Fruit fly (Drosophila melanogaster) whole organism, embryonic: ENCODE data around the gene CG8051.

Experiments
- Bgb ChIP-seq: fragments of 200-800 bp; sonication (Bioruptor generic); IDR thresholded peaks from 2 replicates; pipeline ENCODE4 v1.3.6; 2022; ENCODE audit warnings: missing biosample characterization, missing genetic modification characterization; ENCODE audit not compliant: partially characterized antibody
- Blimp-1 ChIP-seq: fragments of 200-800 bp; sonication (Bioruptor generic); optimal IDR thresholded peaks from 3 replicates; lab custom pipeline; 2018; ENCODE audit warnings: missing biosample characterization, missing genetic modification characterization, mild to moderate bottlenecking, moderate library complexity, missing genetic modification reagents
- BtbVII ChIP-seq: fragments of 200-800 bp; sonication (Bioruptor generic); optimal IDR thresholded peaks from 3 replicates; lab custom pipeline; 2017; ENCODE audit warnings: missing biosample characterization, mild to moderate bottlenecking, missing genetic modification characterization
- CG10267 ChIP-seq: fragments of 200-800 bp; sonication (Bioruptor generic); optimal IDR thresholded peaks from 2 replicates; lab custom pipeline; 2018; ENCODE audit warnings: missing biosample characterization, mild to moderate bottlenecking, missing genetic modification characterization, moderate library complexity
- CG11504 ChIP-seq: fragments of 200-800 bp; sonication (Bioruptor generic); optimal IDR thresholded peaks from 3 replicates; lab custom pipeline; 2019; ENCODE audit warnings: missing biosample characterization, mild to moderate bottlenecking, missing genetic modification characterization, moderate library complexity
- CG13424 ChIP-seq: fragments of 200-800 bp; sonication (Bioruptor generic); optimal IDR thresholded peaks from 2 replicates; lab custom pipeline; 2019; ENCODE audit warnings: missing biosample characterization, mild to moderate bottlenecking, missing genetic modification characterization, moderate library complexity
- CG14441 ChIP-seq: fragments of 200-800 bp; sonication (Bioruptor generic); IDR thresholded peaks from 2 replicates; pipeline ENCODE4 v1.3.6; 2022; ENCODE audit warnings: missing biosample characterization, missing genetic modification characterization
- CG14710 ChIP-seq: fragments of 200-800 bp; sonication (Bioruptor generic); optimal IDR thresholded peaks from 3 replicates; lab custom pipeline; 2019; ENCODE audit warnings: missing biosample characterization, mild to moderate bottlenecking, missing genetic modification characterization, moderate library complexity
- CG15073 ChIP-seq: fragments of 200-800 bp; sonication (Bioruptor generic); optimal IDR thresholded peaks from 2 replicates; lab custom pipeline; 2016; ENCODE audit warnings: missing biosample characterization, missing genetic modification characterization
- CG1603 ChIP-seq: fragments of 200-800 bp; sonication (Bioruptor generic); optimal IDR thresholded peaks from 2 replicates; lab custom pipeline; 2019; ENCODE audit warnings: missing biosample characterization, mild to moderate bottlenecking, missing genetic modification characterization, moderate library complexity
- CG18619 ChIP-seq: fragments of 200-800 bp; sonication (Bioruptor generic); optimal IDR thresholded peaks from 3 replicates; lab custom pipeline; 2017; ENCODE audit warnings: missing biosample characterization, mild to moderate bottlenecking, missing genetic modification characterization
- CG2712 ChIP-seq: fragments of 200-800 bp; optimal IDR thresholded peaks from 3 replicates; lab custom pipeline; 2019; ENCODE audit warnings: missing biosample characterization, mild to moderate bottlenecking, missing genetic modification characterization, moderate library complexity
- CG4424 ChIP-seq: fragments of 200-800 bp; sonication (Bioruptor generic); optimal IDR thresholded peaks from 3 replicates; lab custom pipeline; 2016; ENCODE audit warnings: missing biosample characterization, missing genetic modification characterization
- CG5180 ChIP-seq: fragments of 200-800 bp; sonication (Bioruptor generic); optimal IDR thresholded peaks from 3 replicates; lab custom pipeline; 2017; ENCODE audit warnings: missing biosample characterization, missing genetic modification characterization, mild to moderate bottlenecking, moderate library complexity, missing genetic modification reagents
- CG6175 ChIP-seq: fragments of 200-800 bp; sonication (Bioruptor generic); IDR thresholded peaks from 3 replicates; pipeline ENCODE4 v1.3.6; 2022; ENCODE audit warnings: missing biosample characterization, missing genetic modification characterization
- CG8089 ChIP-seq: fragments of 200-800 bp; sonication (Bioruptor generic); optimal IDR thresholded peaks from 3 replicates; lab custom pipeline; 2016; ENCODE audit warnings: missing biosample characterization, missing genetic modification characterization
- Deaf1 ChIP-seq: fragments of 200-800 bp; optimal IDR thresholded peaks from 3 replicates; lab custom pipeline; 2019; ENCODE audit warnings: missing biosample characterization, mild to moderate bottlenecking, missing genetic modification characterization, moderate library complexity
- Drgx ChIP-seq: fragments of 200-800 bp; sonication (Bioruptor generic); IDR thresholded peaks from 2 replicates; pipeline ENCODE4 v1.3.6; 2022; ENCODE audit warnings: missing biosample characterization, missing genetic modification characterization
- Fer3 ChIP-seq: fragments of 200-800 bp; sonication (Bioruptor generic); optimal IDR thresholded peaks from 2 replicates; lab custom pipeline; 2018; ENCODE audit warnings: missing biosample characterization, mild to moderate bottlenecking, missing genetic modification characterization, moderate library complexity
- Hand ChIP-seq: fragments of 200-800 bp; sonication (Bioruptor generic); optimal IDR thresholded peaks from 2 replicates; lab custom pipeline; 2017; ENCODE audit warnings: mild to moderate bottlenecking, missing biosample characterization, missing genetic modification reagents, missing genetic modification characterization
- HmgZ ChIP-seq: fragments of 200-800 bp; sonication (Bioruptor generic); optimal IDR thresholded peaks from 2 replicates; lab custom pipeline; 2018; ENCODE audit warnings: missing biosample characterization, mild to moderate bottlenecking, missing genetic modification characterization
- Hr3 ChIP-seq: fragments of 200-800 bp; sonication (Bioruptor generic); optimal IDR thresholded peaks from 3 replicates; lab custom pipeline; 2016; ENCODE audit warnings: missing biosample characterization, missing genetic modification characterization
- Hr39 ChIP-seq: fragments of >200 bp; optimal IDR thresholded peaks from 2 replicates; lab custom pipeline; 2017
- Kr ChIP-seq: fragments of 200-800 bp; sonication (Bioruptor generic); optimal IDR thresholded peaks from 2 replicates; lab custom pipeline; 2017; ENCODE audit warnings: missing biosample characterization, mild to moderate bottlenecking, missing genetic modification characterization
- Lhr ChIP-seq: fragments of 200-800 bp; sonication (Bioruptor generic); optimal IDR thresholded peaks from 3 replicates; lab custom pipeline; 2017; ENCODE audit warnings: mild to moderate bottlenecking, missing biosample characterization, missing genetic modification reagents, missing genetic modification characterization
- Opbp ChIP-seq: fragments of 200-800 bp; sonication (Bioruptor generic); IDR thresholded peaks from 3 replicates; pipeline ENCODE4 v1.3.6; 2022; ENCODE audit warnings: missing biosample characterization, missing genetic modification characterization; ENCODE audit not compliant: partially characterized antibody
- PHDP ChIP-seq: fragments of 200-800 bp; sonication (Bioruptor generic); optimal IDR thresholded peaks from 3 replicates; lab custom pipeline; 2018; ENCODE audit warnings: missing biosample characterization, mild to moderate bottlenecking, missing genetic modification characterization, moderate library complexity
- ato ChIP-seq: fragments of 200-800 bp; sonication (Bioruptor generic); IDR thresholded peaks from 2 replicates; pipeline ENCODE4 v1.3.6; 2022; ENCODE audit warnings: missing biosample characterization, missing genetic modification characterization; ENCODE audit not compliant: partially characterized antibody
- bcd ChIP-seq: fragments of 200-800 bp; sonication (Bioruptor generic); optimal IDR thresholded peaks from 2 replicates; lab custom pipeline; 2017; ENCODE audit warnings: missing biosample characterization, mild to moderate bottlenecking, missing genetic modification characterization
- caup ChIP-seq: fragments of 200-800 bp; sonication (Bioruptor generic); optimal IDR thresholded peaks from 3 replicates; lab custom pipeline; 2017; ENCODE audit warnings: missing biosample characterization, mild to moderate bottlenecking, missing genetic modification characterization, moderate library complexity; ENCODE audit not compliant: severe bottlenecking
- chinmo ChIP-seq: fragments of 200-800 bp; sonication (Bioruptor generic); IDR thresholded peaks from 4 replicates; pipeline ENCODE4 v1.3.6; 2022; ENCODE audit warnings: missing biosample characterization, missing genetic modification characterization; ENCODE audit not compliant: partially characterized antibody
- cwo ChIP-seq: fragments of 200-800 bp; sonication (Bioruptor generic); optimal IDR thresholded peaks from 3 replicates; lab custom pipeline; 2017; ENCODE audit warnings: missing biosample characterization, missing genetic modification characterization, mild to moderate bottlenecking, moderate library complexity, missing genetic modification reagents
- dmrt11E ChIP-seq: fragments of 200-800 bp; sonication (Bioruptor generic); optimal IDR thresholded peaks from 3 replicates; lab custom pipeline; 2018; ENCODE audit warnings: missing biosample characterization, mild to moderate bottlenecking, missing genetic modification characterization, moderate library complexity
- emc ChIP-seq: fragments of 200-800 bp; sonication (Bioruptor generic); optimal IDR thresholded peaks from 2 replicates; lab custom pipeline; 2016; ENCODE audit warnings: missing biosample characterization, missing genetic modification characterization
- gcm ChIP-seq: fragments of 200-800 bp; sonication (Bioruptor generic); optimal IDR thresholded peaks from 2 replicates; lab custom pipeline; 2019; ENCODE audit warnings: missing biosample characterization, mild to moderate bottlenecking, missing genetic modification characterization, moderate library complexity
- hkb ChIP-seq, 2 experiments: fragments of 200-800 bp in 1 of 2; fragments of >200 bp in 1 of 2; sonication (Bioruptor generic) in 1 of 2; IDR thresholded peaks in 1 of 2; optimal IDR thresholded peaks in 1 of 2; 2 replicates each; pipeline versions ENCODE4 v1.3.6 to Lab custom; 2017 to 2022; ENCODE audit warnings: missing biosample characterization in 1 of 2, missing genetic modification characterization in 1 of 2
- jigr1 ChIP-seq: fragments of 200-800 bp; sonication (Bioruptor generic); IDR thresholded peaks from 3 replicates; pipeline ENCODE4 v1.3.6; 2022; ENCODE audit warnings: missing biosample characterization, missing genetic modification characterization
- ken ChIP-seq: fragments of 200-800 bp; sonication (Bioruptor generic); IDR thresholded peaks from 3 replicates; pipeline ENCODE4 v1.3.6; 2022; ENCODE audit warnings: missing biosample characterization, missing genetic modification characterization
- knrl ChIP-seq: fragments of 200-800 bp; sonication (Bioruptor generic); IDR thresholded peaks from 3 replicates; pipeline ENCODE4 v1.3.6; 2022; ENCODE audit warnings: missing biosample characterization, missing genetic modification characterization; ENCODE audit not compliant: partially characterized antibody
- lola ChIP-seq, 3 experiments: fragments of >200 bp in 2 of 3; fragments of 200-800 bp in 1 of 3; sonication (Bioruptor generic) in 1 of 3; optimal IDR thresholded peaks; 2 replicates each; lab custom pipeline; 2017 to 2019; ENCODE audit warnings: missing biosample characterization in 3 of 3, missing genetic modification characterization in 3 of 3, mild to moderate bottlenecking in 1 of 3, moderate library complexity in 1 of 3
- nmo ChIP-seq: fragments of 200-800 bp; sonication (Bioruptor generic); optimal IDR thresholded peaks from 2 replicates; lab custom pipeline; 2018; ENCODE audit warnings: missing biosample characterization, mild to moderate bottlenecking, missing genetic modification characterization, moderate library complexity
- org-1 ChIP-seq: fragments of 200-800 bp; sonication (Bioruptor generic); optimal IDR thresholded peaks from 2 replicates; lab custom pipeline; 2017; ENCODE audit warnings: missing biosample characterization, missing genetic modification characterization
- pan ChIP-seq, 4 experiments: fragments of >200 bp in 3 of 4; fragments of 200-800 bp in 1 of 4; sonication (Bioruptor generic) in 1 of 4; optimal IDR thresholded peaks in 3 of 4; IDR thresholded peaks in 1 of 4; 2 replicates each; pipeline versions ENCODE4 v1.3.6 to Lab custom; 2017 to 2022; ENCODE audit warnings: missing biosample characterization in 2 of 4, missing genetic modification characterization in 2 of 4, mixed read lengths in 1 of 4
- sens ChIP-seq: fragments of 200-800 bp; sonication (Bioruptor generic); peaks from one replicate; lab custom pipeline; 2016; ENCODE audit warnings: missing biosample characterization, missing genetic modification characterization
- stwl ChIP-seq: fragments of 200-800 bp; sonication (Bioruptor generic); optimal IDR thresholded peaks from 3 replicates; lab custom pipeline; 2018; ENCODE audit warnings: missing biosample characterization, mild to moderate bottlenecking, missing genetic modification characterization, moderate library complexity
- zfh1 ChIP-seq: fragments of 200-800 bp; sonication (Bioruptor generic); IDR thresholded peaks from 3 replicates; pipeline ENCODE4 v1.3.6; 2022; ENCODE audit warnings: missing biosample characterization, missing genetic modification characterization

Gene CG8051

DNA sequence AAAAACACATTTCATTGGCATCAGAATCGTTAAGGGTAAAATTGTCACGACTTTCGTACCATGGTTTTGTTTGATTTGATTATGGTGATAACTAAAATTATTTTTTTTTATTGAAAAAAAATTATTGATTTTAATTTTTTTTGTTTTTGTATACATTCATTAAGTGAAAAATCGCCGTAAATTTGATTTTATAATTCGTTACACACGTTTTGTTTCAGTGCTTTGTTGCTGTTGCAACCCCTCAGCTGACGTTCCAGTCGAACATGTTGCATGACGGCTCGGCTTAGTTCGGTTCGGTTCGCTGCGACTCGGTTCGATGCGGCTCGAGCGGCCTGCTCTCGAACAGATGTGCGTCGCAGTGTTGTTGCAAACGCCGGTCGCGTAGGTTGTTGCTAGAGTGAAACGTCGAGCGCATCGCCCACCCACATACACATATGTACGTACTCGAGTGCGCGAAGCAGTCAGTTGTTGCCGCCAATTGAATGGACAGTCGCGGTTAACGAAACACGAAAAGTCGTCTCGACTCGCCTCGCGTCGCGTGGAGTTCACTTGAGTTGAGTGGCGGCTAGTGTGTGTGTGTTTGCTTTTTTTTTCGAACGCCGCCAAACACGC, 45.2 kb upstream of the CG8051 start, which contains the start of gene kek5 (continued):
- peak; percentile 9 for TF ChIP-seq CG14710 (tag; lab: Kevin White, UChicago)
- peak; percentile 76 for TF ChIP-seq CG15073
- TF ChIP-seq jigr1 (GFP tag; lab: Robert Waterston, UW) = no peak
- TF ChIP-seq Hr39 = no peak
- peak; percentile 32; the same call in 1 of the 2 replicates for TF ChIP-seq CG14441 (GFP tag; lab: Robert Waterston, UW)
- peak; percentile 1 for TF ChIP-seq BtbVII (GFP tag; lab: Kevin White, UChicago)
- TF ChIP-seq chinmo (GFP tag; lab: Robert Waterston, UW) = peak; percentile 70; the same call in 1 of the 4 replicates
- peak; percentile 37 for TF ChIP-seq dmrt11E (tag; lab: Kevin White, UChicago)
- TF ChIP-seq HmgZ (tag; lab: Kevin White, UChicago) = peak; percentile 31
- TF ChIP-seq Drgx (GFP tag; lab: Robert Waterston, UW) = peak; percentile 58
- peak; percentile 81 for TF ChIP-seq sens (GFP tag; lab: Kevin White, UChicago)
- peak; percentile 12 for TF ChIP-seq bcd (GFP tag; lab: Kevin White, UChicago)
- no peak for TF ChIP-seq emc (GFP tag; lab: Kevin White, UChicago)
- peak; percentile 14 for TF ChIP-seq Hr3
- peak; percentile 16 for TF ChIP-seq CG13424 (tag; lab: Kevin White, UChicago)
- TF ChIP-seq ken (GFP tag; lab: Robert Waterston, UW) = no peak
- TF ChIP-seq CG6175 = peak; percentile 85; the same call in 2 of the 3 replicates
- TF ChIP-seq knrl = no peak
- TF ChIP-seq nmo (GFP tag; lab: Kevin White, UChicago) = peak; percentile 12
- TF ChIP-seq caup = peak; percentile 3
- TF ChIP-seq CG10267 (tag; lab: Kevin White, UChicago) = peak; percentile 52
- TF ChIP-seq CG4424 (GFP tag; lab: Kevin White, UChicago) = peak; percentile 44
- TF ChIP-seq PHDP (tag; lab: Kevin White, UChicago) = peak; percentile 60
- peak; percentile 8 for TF ChIP-seq org-1 (GFP tag; lab: Kevin White, UChicago)
- TF ChIP-seq pan (optimal IDR thresholded peaks at IDR 0.05; lab: Kevin White, UChicago) = no peak
- peak in 1 of 2 experiments; percentile 57 for TF ChIP-seq pan (GFP tag; optimal IDR thresholded peaks at IDR 0.05 in 1 of 2, IDR thresholded peaks at IDR 0.05 in 1 of 2)
- TF ChIP-seq CG8089 (GFP tag; lab: Kevin White, UChicago) = no peak
- peak; percentile 65; the same call in 2 of the 3 replicates for TF ChIP-seq zfh1
- no peak for TF ChIP-seq hkb (optimal IDR thresholded peaks at IDR 0.05; lab: Kevin White, UChicago)
- peak; percentile 49; the same call in 1 of the 2 replicates for TF ChIP-seq hkb (GFP tag; IDR thresholded peaks at IDR 0.05; lab: Robert Waterston, UW)
- TF ChIP-seq CG1603 (tag; lab: Kevin White, UChicago) = peak; percentile 4
- peak; percentile 42 for TF ChIP-seq cwo
- peak; percentile 50 for TF ChIP-seq CG2712 (tag; lab: Kevin White, UChicago)
- peak; percentile 50; the same call in 1 of the 2 replicates for TF ChIP-seq Bgb (GFP tag; lab: Robert Waterston, UW)
- peak; percentile 100 for TF ChIP-seq CG5180
- TF ChIP-seq Deaf1 (tag; lab: Kevin White, UChicago) = peak; percentile 75
- peak; percentile 46 for TF ChIP-seq CG11504
- peak; percentile 30 for TF ChIP-seq gcm (GFP tag; lab: Kevin White, UChicago)
- TF ChIP-seq CG18619 (GFP tag; lab: Kevin White, UChicago) = peak; percentile 17
- TF ChIP-seq Kr (GFP tag; lab: Kevin White, UChicago) = no peak
- peak; percentile 68; the same call in 1 of the 3 replicates for TF ChIP-seq Opbp (GFP tag; lab: Robert Waterston, UW)
- TF ChIP-seq Hand (GFP tag; lab: Kevin White, UChicago) = peak; percentile 30
- peak; percentile 38 for TF ChIP-seq Blimp-1
- peak; percentile 1 for TF ChIP-seq stwl (tag; lab: Kevin White, UChicago)
- TF ChIP-seq lola (GFP tag; optimal IDR thresholded peaks at IDR 0.05; lab: Kevin White, UChicago) = peak in 1 of 3 experiments; percentile 21
- TF ChIP-seq ato (GFP tag; lab: Robert Waterston, UW) = 0 out of 2 replicates have a peak, but pooled peaks have one; percentile 26
- no peak for TF ChIP-seq Fer3 (tag; lab: Kevin White, UChicago)
- TF ChIP-seq Lhr (GFP tag; lab: Kevin White, UChicago) = peak; percentile 0
